Fruit fly (Drosophila melanogaster) Kc167 (cell line): Measurements from ENCODE around the gene AlkB.

Experiments
- Myc ChIP-seq: fragments of >200 bp; optimal IDR thresholded peaks from 2 replicates; lab custom pipeline; 2017; ENCODE audit warnings: missing external identifiers
- Sin3A ChIP-seq: fragments of >200 bp; optimal IDR thresholded peaks from 2 replicates; lab custom pipeline; 2018; ENCODE audit warnings: missing external identifiers
- h ChIP-seq: fragments of >200 bp; optimal IDR thresholded peaks from 3 replicates; lab custom pipeline; 2018; ENCODE audit warnings: missing external identifiers
- insv ChIP-seq: fragments of >200 bp; optimal IDR thresholded peaks from 3 replicates; lab custom pipeline; 2018; ENCODE audit warnings: missing external identifiers
- psq ChIP-seq: fragments of >200 bp; optimal IDR thresholded peaks from 2 replicates; lab custom pipeline; 2017; ENCODE audit warnings: missing external identifiers
- ttk ChIP-seq: sonication (Bioruptor generic); optimal IDR thresholded peaks from 2 replicates; lab custom pipeline; 2017; ENCODE audit warnings: missing external identifiers

Gene AlkB

dm6 chrX:15859387-15859786 lies at the start of gene AlkB:
AlkB (minus strand) TSS chrX:15859487.
- TF ChIP-seq ttk (lab: Kevin White, UChicago), result no peak
- no peak for TF ChIP-seq Sin3A
- TF ChIP-seq h (lab: Kevin White, UChicago), result no peak
- no peak for TF ChIP-seq Myc
- TF ChIP-seq psq (lab: Kevin White, UChicago), result no peak
- no peak for TF ChIP-seq insv

DNA sequence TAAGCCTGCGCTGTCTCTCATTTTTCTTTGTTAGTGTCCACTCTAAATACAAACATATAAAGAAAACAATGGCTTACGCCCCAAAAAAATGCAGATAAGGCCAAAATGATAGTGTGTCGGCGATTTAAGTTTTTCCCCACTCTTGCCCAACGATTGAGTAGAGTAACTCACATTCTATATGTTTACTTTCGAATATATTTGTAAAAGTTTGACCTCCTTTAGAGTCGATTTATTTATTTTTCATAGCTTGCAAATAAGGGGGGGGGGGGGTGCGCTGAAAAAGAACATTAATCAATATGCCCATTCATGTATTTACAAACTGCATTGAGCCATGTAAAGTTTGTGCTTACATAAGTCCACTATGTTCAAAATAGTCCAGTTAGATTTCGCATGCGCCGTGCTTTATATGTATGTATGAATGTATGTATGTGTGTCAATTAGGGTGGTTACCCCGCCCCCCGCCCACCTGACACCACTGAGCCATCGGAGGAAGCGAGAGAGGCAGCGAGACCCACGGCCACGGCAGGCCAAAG lies 34.5 kb upstream of the AlkB start:
- TF ChIP-seq Myc (no peak), Sin3A (no peak), psq (lab: Kevin White, UChicago) (no peak), ttk (lab: Kevin White, UChicago) (no peak), h (lab: Kevin White, UChicago) (no peak), insv (no peak)

DNA sequence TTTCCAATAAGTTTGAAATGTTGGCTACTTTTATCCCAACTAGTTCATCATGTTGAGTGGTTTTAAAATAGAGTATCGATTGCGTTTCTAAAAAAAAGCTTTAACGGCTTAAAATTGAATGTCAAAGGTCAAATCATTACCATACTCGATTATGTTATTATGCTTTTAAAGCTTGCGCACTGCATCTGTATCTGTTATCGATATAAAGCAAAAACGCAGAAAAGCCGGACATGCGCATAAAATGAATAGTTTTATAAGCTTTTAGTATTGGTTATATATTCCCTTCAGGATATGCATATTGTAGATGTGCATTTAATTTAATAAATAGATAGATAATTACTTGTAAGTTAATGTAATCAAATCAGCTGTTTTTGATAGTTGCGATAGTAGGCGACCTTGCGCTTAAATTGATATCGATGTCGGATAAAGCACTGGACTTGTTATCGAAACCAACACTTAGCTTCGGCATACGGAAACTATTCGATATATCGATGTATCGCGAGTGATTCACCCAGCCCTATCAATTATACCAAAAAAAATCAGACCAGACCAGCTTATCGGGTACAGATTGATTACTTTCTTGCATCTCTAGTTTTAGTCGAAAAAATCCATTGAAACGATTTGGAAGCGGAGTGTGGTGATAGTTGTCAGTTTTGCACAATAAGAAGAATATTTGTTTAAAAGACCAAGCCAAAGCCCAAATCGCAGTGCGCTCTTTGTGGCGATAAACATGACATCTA lies 32.5 kb upstream of the AlkB start, which contains the start of gene shi:
Gene shi, plus strand, starts transcription at position 511 of the 740 bp plus-strand sequence.
- TF ChIP-seq ttk (lab: Kevin White, UChicago), result no peak
- TF ChIP-seq Sin3A, result no peak
- TF ChIP-seq psq (lab: Kevin White, UChicago), result no peak
- TF ChIP-seq h (lab: Kevin White, UChicago), result no peak
- TF ChIP-seq insv, result no peak
- no peak for TF ChIP-seq Myc

dm6 chrX:15889780-15890608 lies 30.7 kb upstream of the AlkB start, which contains the start of the genes MSBP and CG15916:
MSBP (minus strand) TSS chrX:15890109.
CG15916 (plus strand) TSS chrX:15890589.
- no peak for TF ChIP-seq ttk (lab: Kevin White, UChicago)
- no peak for TF ChIP-seq Myc
- TF ChIP-seq psq (lab: Kevin White, UChicago), result no peak
- TF ChIP-seq h (lab: Kevin White, UChicago), result no peak
- TF ChIP-seq Sin3A, result no peak
- TF ChIP-seq insv, result no peak

dm6 chrX:15888763-15889162 lies 29.5 kb upstream of the AlkB start:
- TF ChIP-seq psq (lab: Kevin White, UChicago) (no peak), h (lab: Kevin White, UChicago) (no peak), ttk (lab: Kevin White, UChicago) (no peak), Sin3A (no peak), Myc (no peak), insv (no peak)

dm6 chrX:15887247-15887616 lies 27.9 kb upstream of the AlkB start, which contains the start of gene tay:
tay (minus strand) TSS chrX:15887311.
- no peak for TF ChIP-seq insv
- TF ChIP-seq Myc, result no peak
- no peak for TF ChIP-seq h (lab: Kevin White, UChicago)
- TF ChIP-seq Sin3A, result no peak
- no peak for TF ChIP-seq psq (lab: Kevin White, UChicago)
- TF ChIP-seq ttk (lab: Kevin White, UChicago), result no peak

- peak; percentile 85 for TF ChIP-seq psq (lab: Kevin White, UChicago)
- no peak for TF ChIP-seq Sin3A
Measured at dm6 chrX:15886411-15887246, 27.3 kb upstream of the AlkB start.

DNA sequence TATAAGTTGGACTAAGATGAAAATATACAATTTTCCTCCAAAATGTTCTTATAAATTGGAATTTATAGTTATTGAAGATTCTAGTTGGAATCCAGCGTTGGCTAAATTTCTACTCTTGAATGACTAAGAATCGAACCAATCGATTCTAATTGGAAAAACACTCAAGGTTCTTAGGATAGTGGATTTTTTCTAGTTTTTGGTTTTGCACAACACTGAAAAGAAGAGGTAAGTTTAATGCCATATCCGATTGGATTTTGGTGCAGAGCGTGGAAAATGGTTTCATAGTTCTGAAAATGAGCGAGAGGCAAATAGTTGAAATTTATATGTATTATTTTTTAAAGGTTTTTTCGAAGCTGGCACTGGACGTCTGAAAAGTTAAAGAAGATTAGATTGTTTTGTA lies 16.3 kb upstream of the AlkB start:
- TF ChIP-seq Myc, result no peak
- TF ChIP-seq insv, result no peak
- TF ChIP-seq psq (lab: Kevin White, UChicago), result no peak
- no peak for TF ChIP-seq h (lab: Kevin White, UChicago)
- no peak for TF ChIP-seq Sin3A
- no peak for TF ChIP-seq ttk (lab: Kevin White, UChicago)

dm6 chrX:15874437-15874836 lies 15.2 kb upstream of the AlkB start:
- no peak for TF ChIP-seq ttk (lab: Kevin White, UChicago)
- no peak for TF ChIP-seq Sin3A
- TF ChIP-seq Myc, result no peak
- TF ChIP-seq h (lab: Kevin White, UChicago), result no peak
- no peak for TF ChIP-seq insv
- no peak for TF ChIP-seq psq (lab: Kevin White, UChicago)

DNA sequence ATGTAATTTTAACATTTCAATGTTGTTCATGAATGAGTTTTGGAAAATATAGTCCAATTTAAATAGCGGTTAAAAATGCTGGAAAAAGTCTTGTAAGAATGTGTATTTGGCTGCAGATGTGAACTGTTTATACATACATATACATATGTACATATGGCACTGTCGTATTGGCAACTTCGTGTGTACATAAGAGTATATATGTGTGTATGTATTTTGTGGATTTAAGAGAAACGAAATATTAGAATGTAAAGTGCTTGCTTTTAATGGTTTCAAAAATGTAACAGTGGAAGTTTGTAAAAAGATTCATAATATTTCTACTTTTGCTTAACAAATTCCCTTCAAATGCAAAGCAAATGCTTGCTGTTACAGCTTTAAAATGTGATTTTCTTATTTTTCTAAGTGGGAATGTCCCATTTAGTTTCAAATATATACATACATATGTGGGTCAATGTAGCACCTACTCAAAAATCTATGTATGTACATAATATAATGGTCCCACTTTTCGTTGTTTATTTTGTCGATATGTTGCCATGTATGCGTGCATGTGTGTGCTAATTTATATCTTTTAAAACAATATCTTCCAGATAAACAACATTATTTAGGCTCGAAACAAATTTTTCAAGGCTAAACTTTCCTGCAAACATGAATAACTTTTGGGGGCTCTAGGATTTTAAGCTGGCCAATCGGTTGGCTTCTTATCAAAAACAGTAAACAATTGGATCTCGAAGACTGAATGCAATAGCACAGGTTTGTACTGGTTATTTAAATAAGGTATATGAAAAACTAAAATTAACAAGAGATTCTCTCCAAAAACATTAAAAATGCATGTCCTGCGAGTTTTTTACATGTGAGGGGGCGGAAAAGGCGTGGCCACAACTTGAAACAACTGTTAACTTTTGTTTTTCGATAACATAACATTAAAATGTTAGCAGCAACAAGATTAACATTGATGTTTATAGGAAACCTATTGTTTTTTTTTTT lies 11.8 kb upstream of the AlkB start:
- TF ChIP-seq Sin3A, result no peak
- no peak for TF ChIP-seq Myc
- no peak for TF ChIP-seq psq (lab: Kevin White, UChicago)
- no peak for TF ChIP-seq h (lab: Kevin White, UChicago)
- no peak for TF ChIP-seq insv
- TF ChIP-seq ttk (lab: Kevin White, UChicago), result no peak

DNA sequence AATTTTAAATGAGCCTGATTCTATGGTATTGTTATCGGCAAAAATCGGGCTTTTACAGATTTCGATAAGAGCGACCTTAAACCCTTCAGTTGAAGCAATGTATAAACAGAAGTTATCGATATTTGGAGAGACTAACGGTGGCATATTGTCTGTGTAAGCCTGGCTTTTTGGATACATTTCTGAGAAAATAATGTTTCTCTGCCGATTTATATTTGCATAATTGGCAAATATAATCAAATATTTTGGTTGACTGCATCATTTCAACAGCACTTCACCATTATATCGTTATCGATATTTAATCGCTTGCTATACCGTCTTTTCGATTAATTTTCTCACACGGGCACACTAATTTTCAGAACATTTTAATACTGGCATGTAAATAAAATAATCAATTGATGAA lies 10.6 kb upstream of the AlkB start, which contains the start of gene CG16952:
Gene CG16952, plus strand, starts transcription at position 341 of the 400 bp plus-strand sequence.
- TF ChIP-seq Myc, result no peak
